Worm (Caenorhabditis elegans): ENCODE measurements around the gene mab-3.
"Not testable (repeated sequence)": the region's sequence is repeated elsewhere in the genome, so short reads cannot be mapped to it uniquely, and the experiment has no call there.

Gene mab-3

DNA sequence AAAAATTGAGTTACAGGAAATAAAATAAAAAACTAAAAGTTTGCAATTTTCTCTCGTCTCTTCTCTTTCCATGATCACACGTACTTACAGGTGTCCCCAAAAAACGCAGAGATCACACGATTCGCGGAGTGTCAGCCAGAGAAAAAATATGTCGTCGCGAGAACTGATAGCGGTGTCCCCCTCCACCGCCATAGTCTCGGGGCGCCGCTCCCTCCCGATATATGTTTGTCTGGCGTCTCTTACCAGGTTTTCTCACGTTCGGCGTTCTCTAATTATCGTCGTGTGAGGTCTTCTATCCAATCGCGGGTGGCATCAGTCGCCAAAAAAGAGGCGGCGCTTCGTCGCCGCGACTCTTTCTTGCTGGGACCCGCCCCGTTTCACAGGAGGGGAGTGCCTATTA lies at the start of gene mab-3:
Gene mab-3, plus strand, starts transcription at position 328 of the 400 bp plus-strand sequence.
- not testable (repeated sequence) for TF ChIP-seq dmd-4, elt-1, R02D3.7 (tag; optimal IDR thresholded peaks at IDR 0.05)

DNA sequence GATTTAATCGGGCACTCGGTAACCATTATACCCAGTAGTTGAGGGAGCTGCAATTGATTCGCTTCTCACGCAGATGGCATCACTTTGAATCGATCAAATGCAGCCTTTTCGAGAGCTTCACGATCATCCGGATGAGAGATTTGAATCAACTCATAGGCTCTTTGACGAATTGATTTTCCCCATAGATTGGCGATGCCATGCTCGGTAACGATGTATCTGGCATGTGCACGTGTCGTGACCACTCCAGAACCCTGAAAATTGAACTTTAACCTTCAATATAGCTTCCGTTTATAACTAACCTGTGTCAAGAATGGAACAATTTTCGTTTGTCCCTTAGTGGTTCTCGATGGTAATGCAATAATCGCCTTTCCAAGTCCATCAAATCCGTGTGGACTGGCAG lies 47.8 kb upstream of the mab-3 start:
- TF ChIP-seq egl-27 (tag; optimal IDR thresholded peaks at IDR 0.05) (no peak), nhr-12 (tag; optimal IDR thresholded peaks at IDR 0.05) (no peak), unc-55 (GFP tag; optimal IDR thresholded peaks at IDR 0.05) (no peak), fos-1 (tag; optimal IDR thresholded peaks at IDR 0.05) (no peak), peb-1 (tag; optimal IDR thresholded peaks at IDR 0.05) (no peak), R02D3.7 (tag; optimal IDR thresholded peaks at IDR 0.05) (no peak), skn-1 (tag; optimal IDR thresholded peaks at IDR 0.05) (no peak), elt-3 (tag; optimal IDR thresholded peaks at IDR 0.05) (no peak), lin-11 (tag; optimal IDR thresholded peaks at IDR 0.05) (no peak), ztf-4 (tag; optimal IDR thresholded peaks at IDR 0.05) (no peak), nhr-237 (tag; optimal IDR thresholded peaks at IDR 0.05) (no peak), lin-39 (tag; optimal IDR thresholded peaks at IDR 0.05) (no peak), ama-1 (optimal IDR thresholded peaks at IDR 0.05) (no peak), zag-1 (tag; optimal IDR thresholded peaks at IDR 0.05) (no peak)

DNA sequence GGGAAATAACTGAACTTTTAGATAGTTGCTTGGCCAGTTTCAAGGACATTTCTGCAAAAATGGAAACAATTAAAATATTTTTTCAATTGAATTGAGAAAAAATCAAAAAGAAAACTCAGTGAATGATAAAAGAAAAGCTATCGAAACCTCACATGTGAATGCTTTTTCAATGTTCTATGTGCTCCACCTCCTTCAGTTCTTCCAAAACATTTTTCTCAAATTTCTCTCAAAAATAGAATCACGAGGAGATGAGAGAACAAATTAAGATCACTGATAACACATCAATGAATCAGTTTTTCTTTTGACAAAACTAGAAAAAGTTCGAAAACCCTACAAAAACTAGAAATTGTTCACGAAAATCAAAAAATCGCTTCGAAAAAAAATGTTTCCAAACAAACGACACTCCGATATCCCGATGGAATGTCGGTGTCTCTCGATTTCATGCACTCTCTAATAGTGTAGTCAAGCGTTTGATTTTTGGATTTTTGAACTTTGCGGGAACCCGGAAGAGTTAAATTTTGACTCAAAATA lies 45.2 kb upstream of the mab-3 start, which contains the start of gene ZK1320.9:
Gene ZK1320.9, minus strand, starts transcription at position 51 of the 531 bp plus-strand sequence.
- TF ChIP-seq skn-1 (tag; optimal IDR thresholded peaks at IDR 0.05): no peak
- no peak for TF ChIP-seq lin-11 (tag; optimal IDR thresholded peaks at IDR 0.05)
- no peak for TF ChIP-seq sem-4 (tag; optimal IDR thresholded peaks at IDR 0.05)
- TF ChIP-seq unc-39 (tag; optimal IDR thresholded peaks at IDR 0.05): no peak
- TF ChIP-seq elt-1 (tag; optimal IDR thresholded peaks at IDR 0.05): no peak
- peak; percentile 28 for TF ChIP-seq gmeb-1 (tag; optimal IDR thresholded peaks at IDR 0.05)
- no peak for TF ChIP-seq ztf-1 (GFP tag; conservative IDR thresholded peaks at IDR 0.05)
- TF ChIP-seq C34F6.9 (tag; optimal IDR thresholded peaks at IDR 0.05): peak; percentile 19
- no peak for TF ChIP-seq ZK546.5 (tag; optimal IDR thresholded peaks at IDR 0.05)
- no peak for TF ChIP-seq unc-62 (GFP tag; optimal IDR thresholded peaks at IDR 0.05)
- no peak for TF ChIP-seq nhr-23 (tag; optimal IDR thresholded peaks at IDR 0.05)
- no peak for TF ChIP-seq snpc-4 (tag; optimal IDR thresholded peaks at IDR 0.05)
- no peak for TF ChIP-seq nhr-21 (tag; optimal IDR thresholded peaks at IDR 0.05)
- TF ChIP-seq mdl-1 (tag; optimal IDR thresholded peaks at IDR 0.05): no peak
- no peak for TF ChIP-seq dmd-4 (tag; optimal IDR thresholded peaks at IDR 0.05)
- TF ChIP-seq sma-9 (GFP tag; optimal IDR thresholded peaks at IDR 0.05): peak; percentile 33
- no peak for TF ChIP-seq sma-9 (tag; optimal IDR thresholded peaks at IDR 0.05)
- TF ChIP-seq crh-2 (tag; optimal IDR thresholded peaks at IDR 0.05): peak; percentile 8
- TF ChIP-seq mbf-1 (tag; optimal IDR thresholded peaks at IDR 0.05): no peak
- no peak for TF ChIP-seq zag-1 (tag; optimal IDR thresholded peaks at IDR 0.05)
- TF ChIP-seq nhr-11 (tag; optimal IDR thresholded peaks at IDR 0.05): no peak
- TF ChIP-seq nhr-237 (tag; optimal IDR thresholded peaks at IDR 0.05): no peak
- no peak for TF ChIP-seq nhr-25 (tag; optimal IDR thresholded peaks at IDR 0.05)
- no peak for TF ChIP-seq blmp-1 (tag; optimal IDR thresholded peaks at IDR 0.05; ENCODE audit: insufficient read depth)
- no peak for TF ChIP-seq egl-27 (tag; optimal IDR thresholded peaks at IDR 0.05)
- TF ChIP-seq lin-39 (tag; optimal IDR thresholded peaks at IDR 0.05): no peak
- no peak for TF ChIP-seq ztf-4 (tag; optimal IDR thresholded peaks at IDR 0.05)
- no peak for TF ChIP-seq alr-1 (tag; optimal IDR thresholded peaks at IDR 0.05)
- peak; percentile 25 for TF ChIP-seq unc-55 (GFP tag; optimal IDR thresholded peaks at IDR 0.05)
- TF ChIP-seq sma-3 (GFP tag; optimal IDR thresholded peaks at IDR 0.05): no peak
- TF ChIP-seq elt-3 (tag; optimal IDR thresholded peaks at IDR 0.05): no peak
- TF ChIP-seq nhr-6 (tag; optimal IDR thresholded peaks at IDR 0.05): no peak
- TF ChIP-seq lsy-2 (tag; optimal IDR thresholded peaks at IDR 0.05): peak in 1 of 2 experiments; percentile 46
- no peak for TF ChIP-seq nhr-12 (tag; optimal IDR thresholded peaks at IDR 0.05)
- no peak for TF ChIP-seq lin-13 (GFP tag; optimal IDR thresholded peaks at IDR 0.05)
- no peak for TF ChIP-seq ceh-82 (tag; optimal IDR thresholded peaks at IDR 0.05)
- no peak for TF ChIP-seq ztf-11 (tag; optimal IDR thresholded peaks at IDR 0.05)
- no peak for TF ChIP-seq F13H6.1 (tag; optimal IDR thresholded peaks at IDR 0.05)
- TF ChIP-seq peb-1 (tag; optimal IDR thresholded peaks at IDR 0.05): no peak
- TF ChIP-seq R02D3.7 (tag; optimal IDR thresholded peaks at IDR 0.05): no peak
- TF ChIP-seq nhr-10 (tag; optimal IDR thresholded peaks at IDR 0.05): no peak
- no peak for TF ChIP-seq Y55F3AM.14 (GFP tag; optimal IDR thresholded peaks at IDR 0.05)
- no peak for TF ChIP-seq aly-2 (tag; optimal IDR thresholded peaks at IDR 0.05)
- peak; percentile 34 for TF ChIP-seq nhr-129 (tag; optimal IDR thresholded peaks at IDR 0.05)
- TF ChIP-seq fos-1 (tag; optimal IDR thresholded peaks at IDR 0.05): peak; percentile 47
- no peak for TF ChIP-seq ama-1 (optimal IDR thresholded peaks at IDR 0.05)
- TF ChIP-seq ceh-16 (tag; optimal IDR thresholded peaks at IDR 0.05): no peak
- TF ChIP-seq mab-5 (tag; optimal IDR thresholded peaks at IDR 0.05): no peak
- no peak for TF ChIP-seq nhr-77 (tag; optimal IDR thresholded peaks at IDR 0.05)

Data from whole organism, L2 larva.